Worm (Caenorhabditis elegans): ENCODE data around the gene Y116A8C.470.

Y116A8C.470 gene

ce11 chrIV:16939001-16939400 lies 19.9 kb upstream of the Y116A8C.470 start, which contains the start of gene Y116A8C.10:
Gene Y116A8C.10, minus strand, starts transcription at chrIV:16939101.
- no peak for TF ChIP-seq mml-1 (tag; optimal IDR thresholded peaks at IDR 0.05)

- TF ChIP-seq snpc-4 (tag; optimal IDR thresholded peaks at IDR 0.05) (no peak), elt-2 (tag; optimal IDR thresholded peaks at IDR 0.05) (no peak)
Observed at ce11 chrIV:16936053-16936452, 16.9 kb upstream of the Y116A8C.470 start.

- no peak for TF ChIP-seq lin-15B (tag; optimal IDR thresholded peaks at IDR 0.05)
- TF ChIP-seq unc-39 (tag; optimal IDR thresholded peaks at IDR 0.05) = no peak
- TF ChIP-seq nhr-12 (tag; optimal IDR thresholded peaks at IDR 0.05) = no peak
Observed at ce11 chrIV:16931077-16931476, 12.0 kb upstream of the Y116A8C.470 start, which contains the start of gene Y116A8C.49. Gene Y116A8C.49, minus strand, starts transcription at chrIV:16931177.

ce11 chrIV:16926558-16926957 lies 7.4 kb upstream of the Y116A8C.470 start:
- TF ChIP-seq jun-1 (tag; optimal IDR thresholded peaks at IDR 0.05) (no peak), nfya-1 (tag; optimal IDR thresholded peaks at IDR 0.05; ENCODE audit: insufficient read depth) (no peak), mdl-1 (tag; optimal IDR thresholded peaks at IDR 0.05) (no peak), ztf-4 (tag; optimal IDR thresholded peaks at IDR 0.05) (no peak), nhr-77 (tag; optimal IDR thresholded peaks at IDR 0.05) (no peak), pqm-1 (tag; optimal IDR thresholded peaks at IDR 0.05) (no peak), nhr-76 (tag; optimal IDR thresholded peaks at IDR 0.05) (no peak), mml-1 (tag; optimal IDR thresholded peaks at IDR 0.05) (no peak), zag-1 (tag; optimal IDR thresholded peaks at IDR 0.05) (no peak), snpc-4 (tag; optimal IDR thresholded peaks at IDR 0.05) (no peak), unc-62 (GFP tag; optimal IDR thresholded peaks at IDR 0.05) (no peak), ceh-28 (tag; optimal IDR thresholded peaks at IDR 0.05) (no peak), nhr-43 (tag; optimal IDR thresholded peaks at IDR 0.05; ENCODE audit: poor library complexity, severe bottlenecking) (no peak), elt-1 (tag; optimal IDR thresholded peaks at IDR 0.05) (no peak), ZK546.5 (tag; optimal IDR thresholded peaks at IDR 0.05) (no peak), fkh-2 (tag; optimal IDR thresholded peaks at IDR 0.05) (no peak), nhr-67 (tag; optimal IDR thresholded peaks at IDR 0.05) (no peak), fkh-10 (GFP tag; optimal IDR thresholded peaks at IDR 0.05) (no peak)

ce11 chrIV:16925363-16925863 lies 6.3 kb upstream of the Y116A8C.470 start:
- TF ChIP-seq mml-1 (tag; optimal IDR thresholded peaks at IDR 0.05) = no peak
- no peak for TF ChIP-seq nhr-43 (tag; optimal IDR thresholded peaks at IDR 0.05; ENCODE audit: poor library complexity, severe bottlenecking)
- TF ChIP-seq skn-1 (tag; optimal IDR thresholded peaks at IDR 0.05) = no peak
- TF ChIP-seq daf-12 (tag; optimal IDR thresholded peaks at IDR 0.05) = no peak
- no peak for TF ChIP-seq eor-1 (tag; optimal IDR thresholded peaks at IDR 0.05)
- TF ChIP-seq tbx-2 (tag; optimal IDR thresholded peaks at IDR 0.05) = no peak
- TF ChIP-seq zag-1 (tag; optimal IDR thresholded peaks at IDR 0.05) = no peak
- TF ChIP-seq R02D3.7 (tag; optimal IDR thresholded peaks at IDR 0.05) = no peak
- TF ChIP-seq jun-1 (tag; optimal IDR thresholded peaks at IDR 0.05) = no peak
- no peak for TF ChIP-seq unc-62 (GFP tag; optimal IDR thresholded peaks at IDR 0.05)
- TF ChIP-seq pqm-1 (tag; optimal IDR thresholded peaks at IDR 0.05) = no peak
- TF ChIP-seq sea-2 (GFP tag; optimal IDR thresholded peaks at IDR 0.05) = no peak
- TF ChIP-seq elt-1 (tag; optimal IDR thresholded peaks at IDR 0.05) = no peak
- no peak for TF ChIP-seq lsy-12 (tag; optimal IDR thresholded peaks at IDR 0.05)
- TF ChIP-seq ceh-82 (tag; optimal IDR thresholded peaks at IDR 0.05) = no peak
- no peak for TF ChIP-seq nhr-67 (tag; optimal IDR thresholded peaks at IDR 0.05)
- TF ChIP-seq nhr-25 (tag; optimal IDR thresholded peaks at IDR 0.05) = no peak
- TF ChIP-seq elt-3 (tag; optimal IDR thresholded peaks at IDR 0.05) = no peak

- TF ChIP-seq ceh-9 (tag; optimal IDR thresholded peaks at IDR 0.05) = no peak
- TF ChIP-seq nhr-237 (tag; optimal IDR thresholded peaks at IDR 0.05) = no peak
- no peak for TF ChIP-seq zag-1 (tag; optimal IDR thresholded peaks at IDR 0.05)
- no peak for TF ChIP-seq egl-27 (tag; optimal IDR thresholded peaks at IDR 0.05)
- no peak for TF ChIP-seq aly-2 (tag; optimal IDR thresholded peaks at IDR 0.05)
- no peak for TF ChIP-seq tbx-2 (tag; optimal IDR thresholded peaks at IDR 0.05)
Observed at ce11 chrIV:16924092-16924491, 5.0 kb upstream of the Y116A8C.470 start, which contains the start of gene nep-24. Gene nep-24, plus strand, starts transcription at chrIV:16924392.
